Fruit fly (Drosophila melanogaster): ENCODE data around the gene Ir85a.

Ir85a gene

dm6 chr3R:8841533-8841932, 47.0 kb downstream of the Ir85a start:
- peak; percentile 53 for TF ChIP-seq Med (GFP tag)
- TF ChIP-seq CG4820 (GFP tag; optimal IDR thresholded peaks at IDR 0.05), result no peak
- peak; percentile 35 for TF ChIP-seq oc (tag; optimal IDR thresholded peaks at IDR 0.05)
- no peak for TF ChIP-seq Hsf (GFP tag; optimal IDR thresholded peaks at IDR 0.05)
- no peak for TF ChIP-seq nau (GFP tag; optimal IDR thresholded peaks at IDR 0.05)
- no peak for TF ChIP-seq Mes4 (GFP tag; optimal IDR thresholded peaks at IDR 0.05)
- no peak for TF ChIP-seq CG2678 (tag; optimal IDR thresholded peaks at IDR 0.05)
- no peak for TF ChIP-seq crp (GFP tag; optimal IDR thresholded peaks at IDR 0.05)
- no peak for TF ChIP-seq Dad (GFP tag; optimal IDR thresholded peaks at IDR 0.05)
- no peak for TF ChIP-seq ttk (GFP tag; IDR thresholded peaks at IDR 0.05)
- no peak for TF ChIP-seq Kr (GFP tag; optimal IDR thresholded peaks at IDR 0.05)
- TF ChIP-seq CG2712 (tag; optimal IDR thresholded peaks at IDR 0.05), result peak; percentile 19
- TF ChIP-seq CG17361 (GFP tag; IDR thresholded peaks at IDR 0.05), result no peak
- TF ChIP-seq wdn (GFP tag; IDR thresholded peaks at IDR 0.05), result no peak
- TF ChIP-seq CG14965 (GFP tag; optimal IDR thresholded peaks at IDR 0.05; ENCODE audit: borderline replicate concordance), result no peak
- no peak for TF ChIP-seq chinmo (GFP tag; IDR thresholded peaks at IDR 0.05; ENCODE audit: partially characterized antibody)
- no peak for TF ChIP-seq Trl (optimal IDR thresholded peaks at IDR 0.05)
- no peak for TF ChIP-seq Trl (GFP tag; optimal IDR thresholded peaks at IDR 0.05)
- no peak for TF ChIP-seq caup (GFP tag; optimal IDR thresholded peaks at IDR 0.05; ENCODE audit: severe bottlenecking)
- TF ChIP-seq zfh1 (GFP tag; IDR thresholded peaks at IDR 0.05), result peak; percentile 12; the same call in 1 of the 3 replicates
- TF ChIP-seq gsb-n (tag; optimal IDR thresholded peaks at IDR 0.05), result no peak
- no peak for TF ChIP-seq CG11093 (GFP tag; IDR thresholded peaks at IDR 0.05)
- TF ChIP-seq twi (tag; optimal IDR thresholded peaks at IDR 0.05), result no peak
- TF ChIP-seq CG10147 (GFP tag; optimal IDR thresholded peaks at IDR 0.05), result no peak
- TF ChIP-seq CG9876 (GFP tag; optimal IDR thresholded peaks at IDR 0.05), result no peak
- TF ChIP-seq dm (GFP tag; optimal IDR thresholded peaks at IDR 0.05), result no peak
- 0 out of 2 replicates have a peak, but pooled peaks have one; percentile 34 for TF ChIP-seq ara (GFP tag; IDR thresholded peaks at IDR 0.05)
- TF ChIP-seq Xbp1 (GFP tag; optimal IDR thresholded peaks at IDR 0.05), result no peak
- no peak for TF ChIP-seq D (optimal IDR thresholded peaks at IDR 0.05)
- no peak for TF ChIP-seq D (GFP tag; optimal IDR thresholded peaks at IDR 0.05)
- TF ChIP-seq CG4404 (GFP tag; IDR thresholded peaks at IDR 0.05), result no peak
- no peak for TF ChIP-seq sqz (GFP tag; optimal IDR thresholded peaks at IDR 0.05)
- TF ChIP-seq CG7745 (tag; optimal IDR thresholded peaks at IDR 0.05), result no peak
- 0 out of 2 replicates have a peak, but pooled peaks have one; percentile 15 for TF ChIP-seq vvl (GFP tag; IDR thresholded peaks at IDR 0.05)
- no peak for TF ChIP-seq pfk (GFP tag; optimal IDR thresholded peaks at IDR 0.05)
- TF ChIP-seq D19A (tag; optimal IDR thresholded peaks at IDR 0.05), result no peak
- no peak for TF ChIP-seq her (GFP tag; optimal IDR thresholded peaks at IDR 0.05)
- TF ChIP-seq CG3995 (GFP tag; optimal IDR thresholded peaks at IDR 0.05), result no peak
- no peak for TF ChIP-seq CG7839 (tag; optimal IDR thresholded peaks at IDR 0.05)
- no peak for TF ChIP-seq Oli (tag; optimal IDR thresholded peaks at IDR 0.05)
- no peak for TF ChIP-seq slou (GFP tag; optimal IDR thresholded peaks at IDR 0.05)
- TF ChIP-seq slbo (GFP tag; IDR thresholded peaks at IDR 0.05), result no peak
- no peak for TF ChIP-seq CG7357 (GFP tag; IDR thresholded peaks at IDR 0.05)
- TF ChIP-seq crc (GFP tag; optimal IDR thresholded peaks at IDR 0.05), result no peak
- no peak for TF ChIP-seq Myb (GFP tag; optimal IDR thresholded peaks at IDR 0.05)
- no peak for TF ChIP-seq CG8765 (GFP tag; IDR thresholded peaks at IDR 0.05)
- no peak for TF ChIP-seq Bteb2 (GFP tag; optimal IDR thresholded peaks at IDR 0.05)
- peak; percentile 59 for TF ChIP-seq Ets65A (GFP tag)
- no peak for TF ChIP-seq CG18476 (GFP tag; optimal IDR thresholded peaks at IDR 0.05)
- TF ChIP-seq btn (GFP tag; optimal IDR thresholded peaks at IDR 0.05), result no peak
- no peak for TF ChIP-seq fd102C (GFP tag; optimal IDR thresholded peaks at IDR 0.05)
- no peak for TF ChIP-seq CG42726 (GFP tag; IDR thresholded peaks at IDR 0.05; ENCODE audit: partially characterized antibody)
- TF ChIP-seq CG14860 (GFP tag; IDR thresholded peaks at IDR 0.05; ENCODE audit: partially characterized antibody), result no peak

Measured in whole organism, embryonic.